Worm (Caenorhabditis elegans): ENCODE measurements around the gene Y105C5B.8.

ce11 chrIV:15950838-15951581 lies 24.4 kb upstream of the Y105C5B.8 start, which contains the start of gene ifas-3:
- no peak for TF ChIP-seq lir-3 (tag; optimal IDR thresholded peaks at IDR 0.05)
- no peak for TF ChIP-seq lin-13 (GFP tag; optimal IDR thresholded peaks at IDR 0.05)
